Worm (Caenorhabditis elegans) whole organism, young adult: ENCODE data around the gene Y105C5A.15.
"Not testable (repeated sequence)": the region's sequence is repeated elsewhere in the genome, so short reads cannot be mapped to it uniquely, and the experiment has no call there.

Source experiments
- F39B2.1 ChIP-seq: fragments of 200-800 bp; sonication (Bioruptor generic); IDR thresholded peaks from 2 replicates; pipeline ENCODE4 v1.3.6; 2022; ENCODE audit warnings: missing genetic modification reagents, missing genetic modification characterization, missing compliant biosample characterization
- F57A8.1 ChIP-seq: fragments of 200-800 bp; sonication (Bioruptor generic); optimal IDR thresholded peaks from 2 replicates; lab custom pipeline; 2018; ENCODE audit warnings: mild to moderate bottlenecking, missing genetic modification characterization, moderate library complexity, missing compliant biosample characterization
- Y53F4B.3 ChIP-seq: fragments of 200-800 bp; sonication (Bioruptor generic); IDR thresholded peaks from 2 replicates; pipeline ENCODE4 v1.3.6; 2022; ENCODE audit warnings: missing genetic modification reagents, missing genetic modification characterization, missing compliant biosample characterization
- ceh-100 ChIP-seq: fragments of 200-800 bp; sonication (Bioruptor generic); IDR thresholded peaks from 2 replicates; pipeline ENCODE4 v1.3.6; 2022; ENCODE audit warnings: missing genetic modification reagents, missing genetic modification characterization, missing compliant biosample characterization
- let-607 ChIP-seq, 2 experiments: fragments of 200-800 bp in 1 of 2; sonication (Bioruptor generic) in 1 of 2; sonication (generic microtip) in 1 of 2; optimal IDR thresholded peaks; 2 replicates each; lab custom pipeline; 2016 to 2018; ENCODE audit warnings: mild to moderate bottlenecking in 2 of 2, missing compliant biosample characterization in 2 of 2, missing genetic modification characterization in 2 of 2, moderate library complexity in 2 of 2, missing genotype in 1 of 2
- madf-10 ChIP-seq: sonication (generic microtip); optimal IDR thresholded peaks from 2 replicates; lab custom pipeline; 2016; ENCODE audit warnings: mild to moderate bottlenecking, missing genetic modification characterization, missing compliant biosample characterization
- nfya-1 ChIP-seq: sonication (generic microtip); optimal IDR thresholded peaks from 2 replicates; lab custom pipeline; 2017; ENCODE audit warnings: antibody characterized with exemption, missing compliant biosample characterization, missing genetic modification characterization, borderline replicate concordance; ENCODE audit not compliant: insufficient read depth
- pha-4 ChIP-seq: fragments of 150-350 bp; sonication (generic microtip); optimal IDR thresholded peaks from 2 replicates; lab custom pipeline; 2014; ENCODE audit warnings: missing biosample characterization, missing genetic modification reagents, missing genetic modification characterization
- snpc-4 ChIP-seq, 5 experiments: fragments of 150-350 bp in 1 of 5; sonication (generic microtip) in 4 of 5; optimal IDR thresholded peaks; 2 replicates each; lab custom pipeline; 2014 to 2018; ENCODE audit warnings: missing genetic modification characterization in 5 of 5, missing biosample characterization in 3 of 5, antibody characterized with exemption in 2 of 5, mild to moderate bottlenecking in 2 of 5, missing compliant biosample characterization in 2 of 5, missing genotype in 2 of 5, moderate library complexity in 2 of 5, missing genetic modification reagents in 1 of 5
- unc-62 ChIP-seq: fragments of 150-350 bp; optimal IDR thresholded peaks from 2 replicates; lab custom pipeline; 2014; ENCODE audit warnings: missing biosample characterization, missing genetic modification reagents, missing genetic modification characterization

DNA sequence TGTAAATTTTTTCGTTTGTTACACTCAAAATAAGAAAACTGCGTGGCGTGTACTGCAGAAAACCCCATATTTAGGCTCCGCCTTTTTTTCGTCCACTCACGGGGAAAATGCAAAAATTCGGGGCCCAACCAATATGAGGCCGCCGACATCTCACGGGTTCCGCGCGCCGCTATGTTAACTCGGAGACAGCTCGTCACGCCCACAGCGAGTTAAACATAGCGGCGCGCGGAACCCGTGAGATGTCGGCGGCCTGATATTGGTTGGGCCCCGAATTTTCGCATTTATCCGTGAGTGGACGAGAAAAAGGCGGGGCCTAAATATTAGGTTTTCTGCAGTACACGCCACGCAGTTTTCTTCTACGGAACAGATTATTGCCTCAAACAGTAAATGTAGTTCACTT is 24.7 kb downstream of the Y105C5A.15 start:
- not testable (repeated sequence) for TF ChIP-seq let-607 (tag; optimal IDR thresholded peaks at IDR 0.05; lab: Kevin White, UChicago); madf-10 (tag; lab: Kevin White, UChicago); ceh-100; pha-4 (tag; lab: Kevin White, UChicago); F57A8.1 (GFP tag; lab: Kevin White, UChicago); F39B2.1 (GFP tag; lab: Robert Waterston, UW); Y53F4B.3 (GFP tag; lab: Robert Waterston, UW); unc-62 (GFP tag; lab: Kevin White, UChicago); snpc-4 (GFP tag; optimal IDR thresholded peaks at IDR 0.05; lab: Kevin White, UChicago); nfya-1 (tag; lab: Kevin White, UChicago)
- peak in 3 of 4 experiments; percentile 5 to 84 (median 52) for TF ChIP-seq snpc-4 (tag; optimal IDR thresholded peaks at IDR 0.05; lab: Kevin White, UChicago)
